Worm (Caenorhabditis elegans) whole organism, early embryonic: ENCODE measurements around the gene Y102A5C.40.
A peak's percentile ranks its signal among the peaks of the same experiment; 100 is the strongest.
"Not testable (repeated sequence)": the region's sequence is repeated elsewhere in the genome, so short reads cannot be mapped to it uniquely, and the experiment has no call there.

Experiments
- B0310.2 ChIP-seq: sonication (generic microtip); optimal IDR thresholded peaks from 2 replicates; lab custom pipeline; 2016; ENCODE audit warnings: mild to moderate bottlenecking, missing genetic modification characterization, missing compliant biosample characterization
- F13C5.2 ChIP-seq: sonication (generic microtip); optimal IDR thresholded peaks from 2 replicates; lab custom pipeline; 2017; ENCODE audit warnings: mild to moderate bottlenecking, missing genetic modification characterization, inconsistent platforms, missing compliant biosample characterization
- aly-1 ChIP-seq: sonication (generic microtip); optimal IDR thresholded peaks from 2 replicates; lab custom pipeline; 2016; ENCODE audit warnings: missing genetic modification characterization, missing compliant biosample characterization
- ama-1 ChIP-seq: fragments of 150-350 bp; optimal IDR thresholded peaks from 2 replicates; lab custom pipeline; 2014
- ceh-13 ChIP-seq: fragments of 200-800 bp; sonication (Bioruptor generic); optimal IDR thresholded peaks from 2 replicates; lab custom pipeline; 2018; ENCODE audit warnings: mild to moderate bottlenecking, missing genetic modification characterization, missing compliant biosample characterization
- ceh-36 ChIP-seq: sonication (generic microtip); optimal IDR thresholded peaks from 2 replicates; lab custom pipeline; 2016; ENCODE audit warnings: missing genetic modification characterization, inconsistent platforms, missing compliant biosample characterization
- ets-7 ChIP-seq: sonication (generic microtip); optimal IDR thresholded peaks from 2 replicates; lab custom pipeline; 2016; ENCODE audit warnings: missing genotype, missing genetic modification characterization, missing compliant biosample characterization
- flt-1 ChIP-seq: fragments of 200-800 bp; sonication (Bioruptor generic); IDR thresholded peaks from 2 replicates; pipeline ENCODE4 v1.3.6; 2022; ENCODE audit warnings: missing genetic modification characterization, missing compliant biosample characterization
- hmbx-1 ChIP-seq: sonication (generic microtip); optimal IDR thresholded peaks from 2 replicates; lab custom pipeline; 2016; ENCODE audit warnings: mild to moderate bottlenecking, missing genetic modification characterization, missing compliant biosample characterization
- hmg-4 ChIP-seq: fragments of 200-800 bp; sonication (Bioruptor generic); optimal IDR thresholded peaks from 2 replicates; lab custom pipeline; 2018; ENCODE audit warnings: mild to moderate bottlenecking, missing genetic modification characterization, missing compliant biosample characterization
- hnd-1 ChIP-seq: sonication (generic microtip); optimal IDR thresholded peaks from 2 replicates; lab custom pipeline; 2016; ENCODE audit warnings: missing genetic modification characterization, missing compliant biosample characterization
- pes-1 ChIP-seq: fragments of 200-800 bp; sonication (Bioruptor generic); IDR thresholded peaks from 2 replicates; pipeline ENCODE4 v1.3.6; 2022; ENCODE audit warnings: missing genetic modification reagents, missing genetic modification characterization, missing compliant biosample characterization
- scrt-1 ChIP-seq: fragments of 200-800 bp; sonication (Bioruptor generic); IDR thresholded peaks from 2 replicates; pipeline ENCODE4 v1.3.6; 2022; ENCODE audit warnings: missing genetic modification characterization, missing compliant biosample characterization
- sea-1 ChIP-seq: fragments of 200-800 bp; sonication (Bioruptor generic); conservative IDR thresholded peaks from 2 replicates; pipeline ENCODE4 v1.3.6; 2022; ENCODE audit warnings: missing genetic modification characterization, missing compliant biosample characterization
- tbx-11 ChIP-seq: fragments of 200-800 bp; sonication (Bioruptor generic); IDR thresholded peaks from 2 replicates; pipeline ENCODE4 v1.3.6; 2022; ENCODE audit warnings: missing genetic modification characterization, missing compliant biosample characterization
- tbx-37 ChIP-seq: fragments of 200-800 bp; sonication (Bioruptor generic); conservative IDR thresholded peaks from 2 replicates; pipeline ENCODE4 v1.3.6; 2022; ENCODE audit warnings: missing genetic modification reagents, missing genetic modification characterization, missing compliant biosample characterization
- tra-4 ChIP-seq: sonication (generic microtip); optimal IDR thresholded peaks from 2 replicates; lab custom pipeline; 2017; ENCODE audit warnings: missing genetic modification characterization, missing compliant biosample characterization

Gene Y102A5C.40

ce11 chrV:16965655-16966054 lies 21.3 kb downstream of the Y102A5C.40 start, which contains the start of gene efl-1:
Gene efl-1, minus strand, starts transcription at chrV:16965675.
- peak; percentile 67 for TF ChIP-seq F13C5.2 (tag; lab: Kevin White, UChicago)
- no peak for TF ChIP-seq ets-7 (tag; lab: Kevin White, UChicago)
- no peak for TF ChIP-seq hmbx-1 (tag; lab: Kevin White, UChicago)

- TF ChIP-seq ets-7 (tag; lab: Kevin White, UChicago) (no peak), flt-1 (GFP tag; lab: Robert Waterston, UW) (no peak), pes-1 (no peak), aly-1 (tag; lab: Kevin White, UChicago) (no peak), sea-1 (GFP tag; lab: Robert Waterston, UW) (no peak), tbx-37 (GFP tag; lab: Robert Waterston, UW) (no peak)
These were observed 28.0 kb downstream of the Y102A5C.40 start for ce11 chrV:16958975-16959374.

ce11 chrV:16956229-16956628 lies 30.7 kb downstream of the Y102A5C.40 start, which contains the start of gene clec-239:
Gene clec-239, plus strand, starts transcription at chrV:16956529.
- TF ChIP-seq tbx-37 (GFP tag; lab: Robert Waterston, UW): no peak
- TF ChIP-seq aly-1 (tag; lab: Kevin White, UChicago): no peak
- no peak for TF ChIP-seq flt-1 (GFP tag; lab: Robert Waterston, UW)
- no peak for TF ChIP-seq hnd-1 (tag; lab: Kevin White, UChicago)
- TF ChIP-seq ceh-36 (tag; lab: Kevin White, UChicago): no peak
- no peak for TF ChIP-seq tra-4 (tag; lab: Kevin White, UChicago)
- TF ChIP-seq ceh-13: no peak
- no peak for TF ChIP-seq hmg-4 (GFP tag; lab: Kevin White, UChicago)
- no peak for TF ChIP-seq pes-1
- no peak for TF ChIP-seq ets-7 (tag; lab: Kevin White, UChicago)
- TF ChIP-seq hmbx-1 (tag; lab: Kevin White, UChicago): no peak
- no peak for TF ChIP-seq ama-1 (lab: Kevin White, UChicago)
- TF ChIP-seq scrt-1 (GFP tag; lab: Robert Waterston, UW): no peak
- no peak for TF ChIP-seq F13C5.2 (tag; lab: Kevin White, UChicago)
- no peak for TF ChIP-seq sea-1 (GFP tag; lab: Robert Waterston, UW)
- no peak for TF ChIP-seq B0310.2 (tag; lab: Kevin White, UChicago)
- no peak for TF ChIP-seq tbx-11 (GFP tag; lab: Robert Waterston, UW)

DNA sequence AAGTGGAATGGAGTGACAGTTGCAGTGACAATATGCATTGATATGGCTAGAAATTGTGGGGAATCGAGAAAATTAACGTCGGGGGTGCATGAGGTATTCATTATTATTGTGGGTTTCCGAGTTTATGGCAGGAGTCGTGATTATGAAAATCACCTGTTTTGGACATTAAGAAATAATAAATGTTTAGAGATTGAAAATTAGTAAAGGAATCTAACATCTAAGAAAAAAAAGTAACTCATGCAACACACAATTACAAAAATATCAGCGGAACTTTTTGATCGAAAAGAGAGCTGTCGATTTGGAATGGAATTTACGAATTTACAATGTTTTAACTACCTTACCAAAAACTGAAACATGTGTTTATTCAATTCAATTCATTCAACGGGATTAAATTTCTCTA lies 32.2 kb downstream of the Y102A5C.40 start, which contains the start of gene srh-206:
TSS of gene srh-206 (minus strand) at position 101 of the 400 bp plus-strand sequence.
- TF ChIP-seq pes-1 (no peak), ceh-36 (tag; lab: Kevin White, UChicago) (no peak)

DNA sequence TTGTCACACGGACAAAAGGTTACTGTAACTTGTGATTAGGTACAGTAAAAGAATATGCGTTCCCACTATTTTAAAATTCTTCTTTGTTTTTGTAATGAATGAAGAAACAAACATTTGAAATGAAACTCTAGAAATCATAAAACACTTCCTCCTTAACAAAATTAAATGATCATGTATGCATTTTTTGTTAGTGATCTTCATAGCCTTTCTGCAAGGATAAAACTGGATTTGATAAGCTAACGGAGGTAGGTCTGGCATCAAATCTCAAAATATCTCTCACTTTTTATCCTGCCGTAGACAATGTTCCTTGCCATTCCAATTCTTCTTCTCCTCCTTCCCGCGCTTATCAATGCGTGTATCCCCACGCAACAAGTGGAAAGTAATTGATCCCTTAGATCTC lies 35.4 kb downstream of the Y102A5C.40 start, which contains the start of gene clec-238:
TSS of gene clec-238 (plus strand) at position 301 of the 400 bp plus-strand sequence.
- TF ChIP-seq aly-1 (tag; lab: Kevin White, UChicago) (no peak), tbx-11 (GFP tag; lab: Robert Waterston, UW) (no peak), hmbx-1 (tag; lab: Kevin White, UChicago) (no peak), ets-7 (tag; lab: Kevin White, UChicago) (no peak), hnd-1 (tag; lab: Kevin White, UChicago) (no peak), scrt-1 (GFP tag; lab: Robert Waterston, UW) (no peak), sea-1 (GFP tag; lab: Robert Waterston, UW) (no peak), ceh-36 (tag; lab: Kevin White, UChicago) (no peak), ceh-13 (no peak), F13C5.2 (tag; lab: Kevin White, UChicago) (no peak), ama-1 (lab: Kevin White, UChicago) (no peak), hmg-4 (GFP tag; lab: Kevin White, UChicago) (no peak)

- TF ChIP-seq tbx-37 (GFP tag; lab: Robert Waterston, UW): no peak
- TF ChIP-seq B0310.2 (tag; lab: Kevin White, UChicago): no peak
- TF ChIP-seq hmbx-1 (tag; lab: Kevin White, UChicago): no peak
- no peak for TF ChIP-seq ceh-13
- no peak for TF ChIP-seq F13C5.2 (tag; lab: Kevin White, UChicago)
- no peak for TF ChIP-seq hmg-4 (GFP tag; lab: Kevin White, UChicago)
- no peak for TF ChIP-seq sea-1 (GFP tag; lab: Robert Waterston, UW)
- TF ChIP-seq scrt-1 (GFP tag; lab: Robert Waterston, UW): no peak
- no peak for TF ChIP-seq ama-1 (lab: Kevin White, UChicago)
- TF ChIP-seq tra-4 (tag; lab: Kevin White, UChicago): no peak
- TF ChIP-seq ets-7 (tag; lab: Kevin White, UChicago): no peak
- TF ChIP-seq aly-1 (tag; lab: Kevin White, UChicago): no peak
These were observed 36.9 kb downstream of the Y102A5C.40 start for ce11 chrV:16950036-16950435.

DNA sequence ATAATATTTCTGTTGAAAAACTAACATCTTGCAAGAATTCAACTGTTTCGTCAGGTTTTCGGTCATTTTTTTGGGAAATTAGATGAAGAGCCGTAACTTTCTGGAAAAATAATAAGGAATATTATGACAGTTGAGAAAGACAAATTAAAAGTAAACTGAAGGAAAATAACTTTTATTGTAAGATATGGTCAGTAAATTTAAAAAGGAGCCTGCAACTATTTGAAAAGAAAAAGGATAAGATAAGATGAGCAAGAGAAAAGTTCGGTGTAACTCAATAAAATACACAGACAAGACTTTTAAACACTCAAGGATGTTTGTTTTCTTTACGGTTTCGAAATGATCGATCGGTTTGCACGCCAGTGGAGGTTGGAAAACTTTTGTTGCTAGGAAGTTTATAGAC lies 37.3 kb downstream of the Y102A5C.40 start, which contains the start of gene fbxa-111:
TSS of gene fbxa-111 (minus strand) at position 101 of the 400 bp plus-strand sequence.
- not testable (repeated sequence) for TF ChIP-seq tra-4 (tag; lab: Kevin White, UChicago); ets-7 (tag; lab: Kevin White, UChicago); sea-1 (GFP tag; lab: Robert Waterston, UW)

DNA sequence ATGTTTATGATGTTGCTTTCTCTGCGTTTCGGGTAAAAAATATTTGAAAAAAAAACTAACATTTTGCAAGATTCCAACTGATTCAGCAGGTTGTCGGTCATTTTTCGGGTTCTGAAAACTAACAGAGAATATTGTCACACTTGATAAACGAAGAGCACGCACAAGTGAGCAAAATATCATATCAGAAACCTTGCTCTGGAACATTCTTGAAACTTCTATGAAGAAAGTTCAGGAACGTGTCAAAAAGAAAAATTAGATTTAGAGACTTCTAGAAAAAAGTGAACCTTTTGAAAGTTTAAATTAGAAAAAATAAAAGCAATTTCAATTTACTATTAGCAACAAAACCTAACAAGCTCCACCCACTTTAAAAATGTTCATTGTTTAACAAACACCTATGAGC lies 38.9 kb downstream of the Y102A5C.40 start, which contains the start of gene fbxa-112:
TSS of gene fbxa-112 (minus strand) at position 101 of the 400 bp plus-strand sequence.
- not testable (repeated sequence) for TF ChIP-seq B0310.2 (tag; lab: Kevin White, UChicago); ets-7 (tag; lab: Kevin White, UChicago); ama-1 (lab: Kevin White, UChicago)
